Fruit fly (Drosophila melanogaster) whole organism, embryonic: ENCODE measurements around the gene UBL3.

ENCODE experiments used
- Bdp1 ChIP-seq: fragments of 200-800 bp; sonication (Bioruptor generic); optimal IDR thresholded peaks from 3 replicates; lab custom pipeline; 2016; ENCODE audit warnings: missing biosample characterization, missing genetic modification characterization
- BtbVII ChIP-seq: fragments of 200-800 bp; sonication (Bioruptor generic); optimal IDR thresholded peaks from 3 replicates; lab custom pipeline; 2017; ENCODE audit warnings: missing biosample characterization, mild to moderate bottlenecking, missing genetic modification characterization
- Bteb2 ChIP-seq: fragments of 200-800 bp; sonication (Bioruptor generic); optimal IDR thresholded peaks from 2 replicates; lab custom pipeline; 2016; ENCODE audit warnings: missing biosample characterization, missing genetic modification characterization
- CG10366 ChIP-seq: fragments of 200-800 bp; sonication (Bioruptor generic); IDR thresholded peaks from 2 replicates; pipeline ENCODE4 v1.3.6; 2022; ENCODE audit warnings: missing biosample characterization, missing genetic modification characterization
- CG10959 ChIP-seq: fragments of 200-800 bp; sonication (Bioruptor generic); IDR thresholded peaks from 2 replicates; pipeline ENCODE4 v1.3.6; 2022; ENCODE audit warnings: missing biosample characterization, missing genetic modification characterization
- CG13894 ChIP-seq: fragments of 200-800 bp; sonication (Bioruptor generic); optimal IDR thresholded peaks from 3 replicates; lab custom pipeline; 2018; ENCODE audit warnings: missing biosample characterization, mild to moderate bottlenecking, missing genetic modification characterization, moderate library complexity
- CG14965 ChIP-seq: fragments of 200-800 bp; sonication (Bioruptor generic); optimal IDR thresholded peaks from 2 replicates; lab custom pipeline; 2016; ENCODE audit warnings: missing biosample characterization, missing genetic modification characterization, borderline replicate concordance
- CG15073 ChIP-seq: fragments of 200-800 bp; sonication (Bioruptor generic); optimal IDR thresholded peaks from 2 replicates; lab custom pipeline; 2016; ENCODE audit warnings: missing biosample characterization, missing genetic modification characterization
- CG15269 ChIP-seq: fragments of 200-800 bp; sonication (Bioruptor generic); optimal IDR thresholded peaks from 2 replicates; lab custom pipeline; 2018; ENCODE audit warnings: missing biosample characterization, mild to moderate bottlenecking, missing genetic modification characterization, moderate library complexity
- CG15514 ChIP-seq: fragments of 200-800 bp; sonication (Bioruptor generic); optimal IDR thresholded peaks from 3 replicates; lab custom pipeline; 2017; ENCODE audit warnings: missing biosample characterization, missing genetic modification characterization, mild to moderate bottlenecking, moderate library complexity, missing genetic modification reagents
- CG43689 ChIP-seq: fragments of 200-800 bp; sonication (Bioruptor generic); IDR thresholded peaks from 2 replicates; pipeline ENCODE4 v1.3.6; 2022; ENCODE audit warnings: missing biosample characterization, missing genetic modification characterization
- CG7928 ChIP-seq: fragments of 200-800 bp; sonication (Bioruptor generic); optimal IDR thresholded peaks from 2 replicates; lab custom pipeline; 2017; ENCODE audit warnings: missing biosample characterization, mild to moderate bottlenecking, missing genetic modification characterization
- CG7987 ChIP-seq: fragments of 200-800 bp; sonication (Bioruptor generic); optimal IDR thresholded peaks from 2 replicates; lab custom pipeline; 2018; ENCODE audit warnings: missing biosample characterization, mild to moderate bottlenecking, missing genetic modification characterization, moderate library complexity
- D ChIP-seq, 2 experiments: fragments of 200-800 bp in 1 of 2; fragments of >200 bp in 1 of 2; sonication (Bioruptor generic) in 1 of 2; optimal IDR thresholded peaks; 2 replicates in 1 of 2; 3 replicates in 1 of 2; lab custom pipeline; 2017; ENCODE audit warnings: mild to moderate bottlenecking in 1 of 2, missing biosample characterization in 1 of 2, missing genetic modification characterization in 1 of 2, missing genetic modification reagents in 1 of 2
- D19B ChIP-seq: fragments of 200-800 bp; sonication (Bioruptor generic); optimal IDR thresholded peaks from 2 replicates; lab custom pipeline; 2017; ENCODE audit warnings: missing biosample characterization, mild to moderate bottlenecking, missing genetic modification characterization
- Dad ChIP-seq: fragments of 200-800 bp; sonication (Bioruptor generic); optimal IDR thresholded peaks from 3 replicates; lab custom pipeline; 2016; ENCODE audit warnings: missing biosample characterization, missing genetic modification characterization
- Dip2 ChIP-seq: fragments of 200-800 bp; sonication (Bioruptor generic); IDR thresholded peaks from 2 replicates; pipeline ENCODE4 v1.3.6; 2022; ENCODE audit warnings: missing biosample characterization, missing genetic modification characterization
- Gsc ChIP-seq: fragments of 200-800 bp; sonication (Bioruptor generic); IDR thresholded peaks from 2 replicates; pipeline ENCODE4 v1.3.6; 2022; ENCODE audit warnings: missing biosample characterization, missing genetic modification characterization
- HLH3B ChIP-seq: fragments of 200-800 bp; sonication (Bioruptor generic); IDR thresholded peaks from 2 replicates; pipeline ENCODE4 v1.3.6; 2022; ENCODE audit warnings: missing biosample characterization, missing genetic modification characterization
- Hmr ChIP-seq: fragments of 200-800 bp; sonication (Bioruptor generic); optimal IDR thresholded peaks from 3 replicates; lab custom pipeline; 2017; ENCODE audit warnings: mild to moderate bottlenecking, missing biosample characterization, missing genetic modification reagents, missing genetic modification characterization
- Nf-YC ChIP-seq: fragments of 200-800 bp; optimal IDR thresholded peaks from 3 replicates; lab custom pipeline; 2019; ENCODE audit warnings: missing biosample characterization, mild to moderate bottlenecking, missing genetic modification characterization, moderate library complexity
- NfI ChIP-seq: fragments of 200-800 bp; sonication (Bioruptor generic); optimal IDR thresholded peaks from 3 replicates; lab custom pipeline; 2018; ENCODE audit warnings: missing biosample characterization, mild to moderate bottlenecking, missing genetic modification characterization, moderate library complexity
- Poxn ChIP-seq: fragments of 200-800 bp; sonication (Bioruptor generic); IDR thresholded peaks from 2 replicates; pipeline ENCODE4 v1.3.6; 2022; ENCODE audit warnings: missing biosample characterization, missing genetic modification characterization
- Rx ChIP-seq: fragments of 200-800 bp; sonication (Bioruptor generic); IDR thresholded peaks from 2 replicates; pipeline ENCODE4 v1.3.6; 2022; ENCODE audit warnings: missing biosample characterization, missing genetic modification characterization
- Scr ChIP-seq: fragments of 200-800 bp; sonication (Bioruptor generic); IDR thresholded peaks from 2 replicates; pipeline ENCODE4 v1.3.6; 2022; ENCODE audit warnings: missing biosample characterization, missing genetic modification characterization; ENCODE audit not compliant: partially characterized antibody
- Sin3A ChIP-seq: fragments of >200 bp; optimal IDR thresholded peaks from 2 replicates; lab custom pipeline; 2018
- Sox100B ChIP-seq: fragments of 200-800 bp; sonication (Bioruptor generic); optimal IDR thresholded peaks from 3 replicates; lab custom pipeline; 2018; ENCODE audit warnings: missing biosample characterization, mild to moderate bottlenecking, missing genetic modification characterization
- Sox102F ChIP-seq: fragments of 200-800 bp; sonication (Bioruptor generic); optimal IDR thresholded peaks from 2 replicates; lab custom pipeline; 2018; ENCODE audit warnings: missing biosample characterization, mild to moderate bottlenecking, missing genetic modification characterization, moderate library complexity
- Stat92E ChIP-seq, 3 experiments: fragments of >200 bp in 2 of 3; fragments of 200-800 bp in 1 of 3; sonication (Bioruptor generic) in 1 of 3; optimal IDR thresholded peaks; 2 replicates each; lab custom pipeline; 2017 to 2019; ENCODE audit warnings: missing biosample characterization in 3 of 3, missing genetic modification characterization in 3 of 3, mild to moderate bottlenecking in 1 of 3, moderate library complexity in 1 of 3
- TFAM ChIP-seq: fragments of 200-800 bp; sonication (Bioruptor generic); optimal IDR thresholded peaks from 2 replicates; lab custom pipeline; 2017; ENCODE audit warnings: missing biosample characterization, missing genetic modification characterization, inconsistent platforms
- ash1 ChIP-seq: fragments of 200-800 bp; sonication (Bioruptor generic); optimal IDR thresholded peaks from 2 replicates; lab custom pipeline; 2018; ENCODE audit warnings: missing biosample characterization, mild to moderate bottlenecking, missing genetic modification characterization
- ato ChIP-seq: fragments of 200-800 bp; sonication (Bioruptor generic); IDR thresholded peaks from 2 replicates; pipeline ENCODE4 v1.3.6; 2022; ENCODE audit warnings: missing biosample characterization, missing genetic modification characterization; ENCODE audit not compliant: partially characterized antibody
- caup ChIP-seq: fragments of 200-800 bp; sonication (Bioruptor generic); optimal IDR thresholded peaks from 3 replicates; lab custom pipeline; 2017; ENCODE audit warnings: missing biosample characterization, mild to moderate bottlenecking, missing genetic modification characterization, moderate library complexity; ENCODE audit not compliant: severe bottlenecking
- corto ChIP-seq: fragments of 200-800 bp; sonication (Bioruptor generic); optimal IDR thresholded peaks from 2 replicates; lab custom pipeline; 2016; ENCODE audit warnings: missing biosample characterization, mild to moderate bottlenecking, missing genetic modification characterization, moderate library complexity
- dmrt99B ChIP-seq: fragments of 200-800 bp; sonication (Bioruptor generic); optimal IDR thresholded peaks from 2 replicates; lab custom pipeline; 2018; ENCODE audit warnings: missing biosample characterization, mild to moderate bottlenecking, missing genetic modification characterization, moderate library complexity
- dysf ChIP-seq: fragments of 200-800 bp; sonication (Bioruptor generic); IDR thresholded peaks from 3 replicates; pipeline ENCODE4 v1.3.6; 2022; ENCODE audit warnings: missing biosample characterization, missing genetic modification characterization
- eyg ChIP-seq: fragments of 200-800 bp; sonication (Bioruptor generic); optimal IDR thresholded peaks from 3 replicates; lab custom pipeline; 2016; ENCODE audit warnings: missing biosample characterization, missing genetic modification characterization
- gce ChIP-seq: fragments of 200-800 bp; sonication (Bioruptor generic); IDR thresholded peaks from 3 replicates; pipeline ENCODE4 v1.3.6; 2022; ENCODE audit warnings: missing biosample characterization, missing genetic modification characterization
- gcm ChIP-seq: fragments of 200-800 bp; sonication (Bioruptor generic); optimal IDR thresholded peaks from 2 replicates; lab custom pipeline; 2019; ENCODE audit warnings: missing biosample characterization, mild to moderate bottlenecking, missing genetic modification characterization, moderate library complexity
- gt ChIP-seq: fragments of 200-800 bp; sonication (Bioruptor generic); IDR thresholded peaks from 2 replicates; pipeline ENCODE4 v1.3.6; 2022; ENCODE audit warnings: missing biosample characterization, missing genetic modification characterization
- maf-S ChIP-seq: fragments of 200-800 bp; sonication (Bioruptor generic); optimal IDR thresholded peaks from 2 replicates; lab custom pipeline; 2016; ENCODE audit warnings: missing biosample characterization, missing genetic modification characterization
- odd ChIP-seq: fragments of 200-800 bp; sonication (Bioruptor generic); optimal IDR thresholded peaks from 2 replicates; lab custom pipeline; 2017; ENCODE audit warnings: missing biosample characterization, mild to moderate bottlenecking, missing genetic modification characterization
- onecut ChIP-seq: fragments of 200-800 bp; sonication (Bioruptor generic); IDR thresholded peaks from 2 replicates; pipeline ENCODE4 v1.3.6; 2022; ENCODE audit warnings: missing biosample characterization, missing genetic modification characterization
- p53 ChIP-seq: fragments of 200-800 bp; sonication (Bioruptor generic); optimal IDR thresholded peaks from 2 replicates; lab custom pipeline; 2016; ENCODE audit warnings: missing biosample characterization, missing genetic modification characterization
- peb ChIP-seq: fragments of 200-800 bp; sonication (Bioruptor generic); IDR thresholded peaks from 2 replicates; pipeline ENCODE4 v1.3.6; 2022; ENCODE audit warnings: missing biosample characterization, missing genetic modification characterization
- pros ChIP-seq: fragments of 200-800 bp; sonication (Bioruptor generic); optimal IDR thresholded peaks from 3 replicates; lab custom pipeline; 2019; ENCODE audit warnings: missing biosample characterization, mild to moderate bottlenecking, missing genetic modification characterization, moderate library complexity
- ro ChIP-seq: fragments of 200-800 bp; sonication (Bioruptor generic); IDR thresholded peaks from 2 replicates; pipeline ENCODE4 v1.3.6; 2022; ENCODE audit warnings: missing biosample characterization, missing genetic modification characterization
- shn ChIP-seq: fragments of 200-800 bp; sonication (Bioruptor generic); optimal IDR thresholded peaks from 3 replicates; lab custom pipeline; 2016; ENCODE audit warnings: missing biosample characterization, missing genetic modification characterization
- unc-4 ChIP-seq: fragments of 200-800 bp; sonication (Bioruptor generic); IDR thresholded peaks from 2 replicates; pipeline ENCODE4 v1.3.6; 2022; ENCODE audit warnings: missing biosample characterization, missing genetic modification characterization; ENCODE audit not compliant: partially characterized antibody
- vvl ChIP-seq: fragments of 200-800 bp; sonication (Bioruptor generic); IDR thresholded peaks from 2 replicates; pipeline ENCODE4 v1.3.6; 2022; ENCODE audit warnings: missing biosample characterization, missing genetic modification characterization

Gene UBL3

DNA sequence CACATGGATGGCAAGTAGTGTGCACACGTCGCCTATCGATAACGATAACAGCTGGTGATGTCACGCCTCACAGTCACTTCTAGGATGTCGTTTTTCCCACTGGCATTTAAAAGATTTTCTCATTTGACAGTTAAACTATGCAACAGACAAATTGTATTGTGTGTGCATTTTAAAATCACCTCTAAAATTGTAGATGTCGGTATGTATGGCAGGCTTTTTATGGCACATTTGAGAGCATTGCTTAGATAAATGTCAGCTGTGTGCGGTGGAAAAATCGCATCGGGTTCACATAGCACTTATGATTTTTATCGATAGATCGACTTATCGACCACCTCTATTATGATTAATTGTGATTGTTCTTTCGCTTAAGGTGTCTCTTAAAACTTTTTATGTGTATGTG, 8.8 kb downstream of the UBL3 start, which contains the start of the genes ArgRS and CG8578 (continued):
- TF ChIP-seq CG15073 (GFP tag; lab: Kevin White, UChicago), result no peak
- no peak for TF ChIP-seq BtbVII (GFP tag; lab: Kevin White, UChicago)
- peak; percentile 63 for TF ChIP-seq Nf-YC (tag; lab: Kevin White, UChicago)
- no peak for TF ChIP-seq CG15269 (tag; lab: Kevin White, UChicago)
- TF ChIP-seq CG7987, result no peak
- no peak for TF ChIP-seq Rx (GFP tag; lab: Robert Waterston, UW)
- no peak for TF ChIP-seq CG7928 (GFP tag; lab: Kevin White, UChicago)
- TF ChIP-seq gcm (GFP tag; lab: Kevin White, UChicago), result no peak
- no peak for TF ChIP-seq CG43689 (GFP tag; lab: Robert Waterston, UW)
- TF ChIP-seq vvl (GFP tag; lab: Robert Waterston, UW), result peak; percentile 75; the same call in 1 of the 2 replicates
- TF ChIP-seq gce (GFP tag; lab: Robert Waterston, UW), result no peak
- peak; percentile 41; the same call in 1 of the 2 replicates for TF ChIP-seq peb (GFP tag; lab: Robert Waterston, UW)
- TF ChIP-seq gt (GFP tag; lab: Robert Waterston, UW), result no peak
- peak; percentile 16 for TF ChIP-seq Bteb2 (GFP tag; lab: Kevin White, UChicago)
- TF ChIP-seq D (optimal IDR thresholded peaks at IDR 0.05; lab: Kevin White, UChicago), result peak; percentile 77
- TF ChIP-seq D (GFP tag; optimal IDR thresholded peaks at IDR 0.05; lab: Kevin White, UChicago), result no peak
- no peak for TF ChIP-seq ro (GFP tag; lab: Robert Waterston, UW)
- TF ChIP-seq maf-S, result peak; percentile 37
- TF ChIP-seq ato (GFP tag; lab: Robert Waterston, UW), result no peak
- peak; percentile 84; the same call in 1 of the 3 replicates for TF ChIP-seq dysf
- no peak for TF ChIP-seq CG10959 (GFP tag; lab: Robert Waterston, UW)
- TF ChIP-seq Sox100B (GFP tag; lab: Kevin White, UChicago), result no peak
- no peak for TF ChIP-seq NfI
- no peak for TF ChIP-seq Gsc (GFP tag; lab: Robert Waterston, UW)
- TF ChIP-seq Sox102F (GFP tag; lab: Kevin White, UChicago), result no peak
- TF ChIP-seq TFAM (GFP tag; lab: Kevin White, UChicago), result no peak
- no peak for TF ChIP-seq Hmr (GFP tag; lab: Kevin White, UChicago)
- peak; percentile 57 for TF ChIP-seq p53 (GFP tag; lab: Kevin White, UChicago)
- TF ChIP-seq ash1, result no peak
- no peak for TF ChIP-seq caup
- peak; percentile 45 for TF ChIP-seq shn (GFP tag; lab: Kevin White, UChicago)
- no peak for TF ChIP-seq Poxn (GFP tag; lab: Robert Waterston, UW)
- TF ChIP-seq pros (GFP tag; lab: Kevin White, UChicago), result no peak
- TF ChIP-seq Dad (GFP tag; lab: Kevin White, UChicago), result peak; percentile 80
- TF ChIP-seq CG15514 (GFP tag; lab: Kevin White, UChicago), result no peak
- no peak for TF ChIP-seq Stat92E (GFP tag; optimal IDR thresholded peaks at IDR 0.05; lab: Kevin White, UChicago)
- TF ChIP-seq Scr (GFP tag; lab: Robert Waterston, UW), result peak; percentile 88
- TF ChIP-seq dmrt99B (tag; lab: Kevin White, UChicago), result no peak
- TF ChIP-seq Dip2 (GFP tag; lab: Robert Waterston, UW), result no peak
- no peak for TF ChIP-seq CG14965 (GFP tag; lab: Kevin White, UChicago)
- TF ChIP-seq CG13894 (tag; lab: Kevin White, UChicago), result no peak
- peak; percentile 79 for TF ChIP-seq unc-4 (GFP tag; lab: Robert Waterston, UW)
- peak; percentile 10 for TF ChIP-seq D19B (GFP tag; lab: Kevin White, UChicago)
- TF ChIP-seq Bdp1 (GFP tag; lab: Kevin White, UChicago), result no peak
- no peak for TF ChIP-seq eyg (GFP tag; lab: Kevin White, UChicago)
- no peak for TF ChIP-seq odd (GFP tag; lab: Kevin White, UChicago)
- TF ChIP-seq onecut, result peak; percentile 39
- TF ChIP-seq HLH3B (GFP tag; lab: Robert Waterston, UW), result no peak
- TF ChIP-seq Sin3A (lab: Kevin White, UChicago), result peak; percentile 96
- TF ChIP-seq CG10366 (GFP tag; lab: Robert Waterston, UW), result 0 out of 2 replicates have a peak, but pooled peaks have one; percentile 51
- TF ChIP-seq corto (GFP tag; lab: Kevin White, UChicago), result no peak
